Worm (Caenorhabditis elegans): Measurements from ENCODE around the gene C45G9.4.

The C45G9.4 gene

ce11 chrIII:5020924-5021323, 41.6 kb upstream of the C45G9.4 start, which contains the start of gene mdt-11:
Gene mdt-11 (plus strand): TSS chrIII:5021224.
- TF ChIP-seq unc-62 (GFP tag; optimal IDR thresholded peaks at IDR 0.05) (no peak), ceh-39 (tag; optimal IDR thresholded peaks at IDR 0.05) (no peak)

- TF ChIP-seq mep-1 (tag; optimal IDR thresholded peaks at IDR 0.05) (no peak), nhr-237 (tag; optimal IDR thresholded peaks at IDR 0.05) (no peak), ceh-39 (tag; optimal IDR thresholded peaks at IDR 0.05) (no peak), hlh-1 (tag; optimal IDR thresholded peaks at IDR 0.05) (no peak), ham-2 (GFP tag; optimal IDR thresholded peaks at IDR 0.05) (no peak), nhr-2 (tag; optimal IDR thresholded peaks at IDR 0.05) (no peak), lsy-2 (tag; optimal IDR thresholded peaks at IDR 0.05) (no peak), unc-120 (tag; optimal IDR thresholded peaks at IDR 0.05; ENCODE audit: poor library complexity, severe bottlenecking) (no peak)
Observed at ce11 chrIII:5021689-5022088, 40.8 kb upstream of the C45G9.4 start, which contains the start of gene R144.3. Gene R144.3 (plus strand): TSS chrIII:5021989.

ce11 chrIII:5022964-5023363, 39.5 kb upstream of the C45G9.4 start, which contains the start of gene R144.13:
Gene R144.13 (plus strand): TSS chrIII:5023264.
- no peak for TF ChIP-seq lin-13 (tag; optimal IDR thresholded peaks at IDR 0.05)
- no peak for TF ChIP-seq nhr-12 (tag; optimal IDR thresholded peaks at IDR 0.05)
- no peak for TF ChIP-seq lsy-2 (tag; optimal IDR thresholded peaks at IDR 0.05)
- TF ChIP-seq mep-1 (tag; optimal IDR thresholded peaks at IDR 0.05): no peak
- TF ChIP-seq snpc-4 (tag; optimal IDR thresholded peaks at IDR 0.05): no peak
- TF ChIP-seq mab-5 (tag; optimal IDR thresholded peaks at IDR 0.05): no peak
- no peak for TF ChIP-seq mls-2 (tag; optimal IDR thresholded peaks at IDR 0.05)
- TF ChIP-seq cnd-1 (tag; optimal IDR thresholded peaks at IDR 0.05): no peak
- no peak for TF ChIP-seq ceh-43 (GFP tag; optimal IDR thresholded peaks at IDR 0.05)
- no peak for TF ChIP-seq tbx-8 (GFP tag; optimal IDR thresholded peaks at IDR 0.05)
- no peak for TF ChIP-seq ham-2 (GFP tag; optimal IDR thresholded peaks at IDR 0.05)
- TF ChIP-seq sptf-1 (tag; optimal IDR thresholded peaks at IDR 0.05): no peak

- TF ChIP-seq sptf-1 (tag; optimal IDR thresholded peaks at IDR 0.05): no peak
Observed at ce11 chrIII:5023642-5024041, 38.9 kb upstream of the C45G9.4 start.

ce11 chrIII:5024393-5024964, 38.0 kb upstream of the C45G9.4 start, which contains the start of gene pcf-11:
Gene pcf-11 (plus strand): TSS chrIII:5024914.
- TF ChIP-seq lin-13 (tag; optimal IDR thresholded peaks at IDR 0.05) (no peak), sem-2 (GFP tag; optimal IDR thresholded peaks at IDR 0.05) (no peak), nhr-28 (tag; optimal IDR thresholded peaks at IDR 0.05) (no peak), ceh-39 (tag; optimal IDR thresholded peaks at IDR 0.05) (peak; percentile 84), unc-39 (tag; optimal IDR thresholded peaks at IDR 0.05) (no peak), unc-120 (tag; optimal IDR thresholded peaks at IDR 0.05; ENCODE audit: poor library complexity, severe bottlenecking) (peak; percentile 13), lin-32 (GFP tag; optimal IDR thresholded peaks at IDR 0.05) (peak; percentile 14), hlh-1 (tag; optimal IDR thresholded peaks at IDR 0.05) (peak; percentile 61), ces-1 (GFP tag; optimal IDR thresholded peaks at IDR 0.05) (peak; percentile 43), ham-2 (GFP tag; optimal IDR thresholded peaks at IDR 0.05) (peak; percentile 27), mep-1 (tag; optimal IDR thresholded peaks at IDR 0.05) (peak; percentile 1), M03D4.4 (tag; optimal IDR thresholded peaks at IDR 0.05) (no peak), ceh-83 (GFP tag; optimal IDR thresholded peaks at IDR 0.05) (peak; percentile 70), cnd-1 (tag; optimal IDR thresholded peaks at IDR 0.05) (no peak), unc-62 (GFP tag; optimal IDR thresholded peaks at IDR 0.05) (peak; percentile 3), lsy-2 (tag; optimal IDR thresholded peaks at IDR 0.05) (peak; percentile 23)

- TF ChIP-seq ham-2 (GFP tag; optimal IDR thresholded peaks at IDR 0.05) (no peak), lsy-2 (tag; optimal IDR thresholded peaks at IDR 0.05) (no peak), ceh-83 (GFP tag; optimal IDR thresholded peaks at IDR 0.05) (no peak), unc-62 (GFP tag; optimal IDR thresholded peaks at IDR 0.05) (no peak), mab-5 (tag; optimal IDR thresholded peaks at IDR 0.05) (no peak), ceh-43 (GFP tag; optimal IDR thresholded peaks at IDR 0.05) (no peak), elt-3 (tag; optimal IDR thresholded peaks at IDR 0.05) (no peak)
Observed at ce11 chrIII:5025136-5025629, 37.3 kb upstream of the C45G9.4 start.

- TF ChIP-seq hlh-1 (tag; optimal IDR thresholded peaks at IDR 0.05): no peak
- TF ChIP-seq ztf-11 (tag; optimal IDR thresholded peaks at IDR 0.05): no peak
- no peak for TF ChIP-seq nhr-12 (tag; optimal IDR thresholded peaks at IDR 0.05)
Observed at ce11 chrIII:5026366-5026765, 36.1 kb upstream of the C45G9.4 start.

Measured in whole organism, mixed stage, embryonic.